Fruit fly (Drosophila melanogaster): Measurements from ENCODE around the gene CG32755.

DNA sequence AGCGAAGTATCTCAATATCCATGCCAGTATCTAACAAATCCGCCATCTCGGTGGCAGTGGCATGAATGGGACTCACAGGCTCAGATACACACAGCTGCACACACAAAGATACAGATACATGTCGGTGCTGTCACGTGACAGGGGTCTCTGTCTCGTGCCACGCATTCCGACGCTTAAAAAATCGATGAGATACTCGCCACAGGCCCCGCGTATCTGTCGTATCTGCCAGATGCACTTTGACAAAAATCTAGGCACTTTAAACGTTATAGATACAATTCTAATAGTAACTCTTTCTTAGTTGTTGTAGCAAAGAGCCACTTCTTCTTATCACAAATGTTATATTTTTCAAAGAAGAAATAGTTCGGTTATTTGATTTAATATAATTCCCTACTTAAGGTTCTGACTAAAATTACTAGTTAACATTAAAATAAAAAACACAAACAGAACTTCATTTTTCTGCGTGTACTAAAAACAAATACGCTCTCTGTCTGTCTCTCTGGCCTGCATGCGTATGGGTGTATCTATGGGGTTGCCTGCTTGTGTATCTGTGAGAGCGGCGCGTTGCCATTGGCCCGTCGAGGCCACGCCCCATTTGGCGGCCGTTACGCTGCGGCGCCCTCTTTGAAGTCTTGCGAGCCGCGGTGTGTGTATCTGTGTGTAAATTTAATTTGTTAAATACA lies 50.8 kb downstream of the CG32755 start, which contains the start of gene CG4766:
- no peak for TF ChIP-seq CG8478 (optimal IDR thresholded peaks at IDR 0.05)
- no peak for TF ChIP-seq CTCF (optimal IDR thresholded peaks at IDR 0.05)
